Fruit fly (Drosophila melanogaster) whole organism, prepupa: ENCODE data around the gene CG1246.

Source experiments
- CG3032 ChIP-seq: fragments of 200-800 bp; optimal IDR thresholded peaks from 2 replicates; lab custom pipeline; 2019; ENCODE audit warnings: missing biosample characterization, mild to moderate bottlenecking, missing genetic modification characterization, moderate library complexity
- CG31627 ChIP-seq: fragments of 200-800 bp; sonication (Bioruptor generic); optimal IDR thresholded peaks from 3 replicates; lab custom pipeline; 2016; ENCODE audit warnings: missing biosample characterization, missing genetic modification characterization
- CG32006 ChIP-seq: fragments of 200-800 bp; sonication (Bioruptor generic); optimal IDR thresholded peaks from 3 replicates; lab custom pipeline; 2017; ENCODE audit warnings: missing biosample characterization, mild to moderate bottlenecking, missing genetic modification characterization
- CG6276 ChIP-seq: fragments of 200-800 bp; sonication (Bioruptor generic); optimal IDR thresholded peaks from 2 replicates; lab custom pipeline; 2017; ENCODE audit warnings: missing biosample characterization, mild to moderate bottlenecking, missing genetic modification characterization
- CG8632 ChIP-seq: fragments of 200-800 bp; sonication (Bioruptor generic); optimal IDR thresholded peaks from 3 replicates; lab custom pipeline; 2016; ENCODE audit warnings: missing biosample characterization, missing genetic modification characterization
- Eip78C ChIP-seq: fragments of 200-800 bp; sonication (Bioruptor generic); peaks from one replicate; lab custom pipeline; 2016; ENCODE audit warnings: missing biosample characterization, missing genetic modification characterization
- Eip93F ChIP-seq: fragments of 200-800 bp; sonication (Bioruptor generic); optimal IDR thresholded peaks from 2 replicates; lab custom pipeline; 2016; ENCODE audit warnings: missing biosample characterization, mild to moderate bottlenecking, missing genetic modification characterization
- Ets96B ChIP-seq: fragments of 200-800 bp; optimal IDR thresholded peaks from 2 replicates; lab custom pipeline; 2019; ENCODE audit warnings: missing biosample characterization, mild to moderate bottlenecking, missing genetic modification characterization, moderate library complexity
- Lpt ChIP-seq: fragments of 200-800 bp; sonication (Bioruptor generic); optimal IDR thresholded peaks from 3 replicates; lab custom pipeline; 2016; ENCODE audit warnings: missing biosample characterization, missing genetic modification characterization
- OdsH ChIP-seq: fragments of 200-800 bp; sonication (Bioruptor generic); optimal IDR thresholded peaks from 3 replicates; lab custom pipeline; 2016; ENCODE audit warnings: missing biosample characterization, missing genetic modification characterization
- Sox14 ChIP-seq: fragments of 200-800 bp; sonication (Bioruptor generic); optimal IDR thresholded peaks from 3 replicates; lab custom pipeline; 2016; ENCODE audit warnings: missing biosample characterization, missing genetic modification characterization
- eg ChIP-seq: fragments of 200-800 bp; sonication (Bioruptor generic); IDR thresholded peaks from 3 replicates; pipeline ENCODE4 v1.3.6; 2022; ENCODE audit warnings: missing biosample characterization, missing genetic modification characterization
- esn ChIP-seq: fragments of 200-800 bp; sonication (Bioruptor generic); optimal IDR thresholded peaks from 2 replicates; lab custom pipeline; 2016; ENCODE audit warnings: missing biosample characterization, mild to moderate bottlenecking, missing genetic modification characterization, moderate library complexity

- TF ChIP-seq CG3032 (tag; lab: Kevin White, UChicago) = no peak
- TF ChIP-seq esn (GFP tag; lab: Kevin White, UChicago) = no peak
- no peak for TF ChIP-seq OdsH (GFP tag; lab: Kevin White, UChicago)
- no peak for TF ChIP-seq Lpt
- no peak for TF ChIP-seq Sox14
- no peak for TF ChIP-seq Ets96B (tag; lab: Kevin White, UChicago)
- TF ChIP-seq eg (GFP tag; lab: Robert Waterston, UW) = peak; percentile 53; the same call in 2 of the 3 replicates
- no peak for TF ChIP-seq CG6276 (GFP tag; lab: Kevin White, UChicago)
- peak; percentile 39 for TF ChIP-seq CG8632 (GFP tag; lab: Kevin White, UChicago)
- TF ChIP-seq Eip93F (GFP tag; lab: Kevin White, UChicago) = no peak
- no peak for TF ChIP-seq CG31627 (GFP tag; lab: Kevin White, UChicago)
- TF ChIP-seq Eip78C (GFP tag; lab: Kevin White, UChicago) = no peak
- no peak for TF ChIP-seq CG32006 (GFP tag; lab: Kevin White, UChicago)
Measured at dm6 chr3L:2651800-2652199, 4.0 kb downstream of the CG1246 start, which contains the start of the genes ProRS-m, CG42304 and Snup.
